Worm (Caenorhabditis elegans) whole organism, L4/young adult: ENCODE data around the gene Y51H4A.941.
"Not testable (repeated sequence)": the region's sequence is repeated elsewhere in the genome, so short reads cannot be mapped to it uniquely, and the experiment has no call there.

Experiments used
- W03F9.2 ChIP-seq: fragments of 150-350 bp; optimal IDR thresholded peaks from 2 replicates; lab custom pipeline; 2014; ENCODE audit warnings: missing biosample characterization, missing genetic modification characterization
- dao-5 ChIP-seq: sonication (generic microtip); optimal IDR thresholded peaks from 2 replicates; lab custom pipeline; 2016; ENCODE audit warnings: missing genotype, missing genetic modification characterization, moderate library complexity, missing compliant biosample characterization
- him-1 ChIP-seq: sonication (generic microtip); optimal IDR thresholded peaks from 2 replicates; lab custom pipeline; 2016; ENCODE audit warnings: missing genotype, missing genetic modification reagents, missing genetic modification characterization, missing compliant biosample characterization

Gene Y51H4A.941

DNA sequence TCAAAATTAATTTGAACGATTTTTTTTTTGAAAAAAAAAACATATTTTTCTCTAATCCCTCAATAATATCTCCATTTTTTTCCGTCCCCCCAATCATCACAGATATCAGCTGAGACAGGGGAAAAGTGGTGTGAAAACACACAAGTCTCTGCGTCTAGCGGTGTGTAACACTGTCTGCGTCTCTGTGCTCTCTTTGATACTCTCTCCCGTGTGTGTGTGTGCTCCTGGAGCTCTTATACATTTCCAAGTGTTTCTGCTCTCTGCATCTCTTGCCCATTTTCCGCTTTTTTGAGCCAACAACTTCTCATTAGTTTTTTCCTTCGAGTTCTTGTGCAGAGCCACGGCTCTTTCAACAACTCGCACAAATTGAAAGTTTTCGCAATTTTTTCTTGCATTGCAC lies 30.9 kb downstream of the Y51H4A.941 start:
- TF ChIP-seq W03F9.2 (tag; lab: Kevin White, UChicago), result peak; percentile 3
- TF ChIP-seq him-1 (tag; lab: Kevin White, UChicago), result peak; percentile 58
- no peak for TF ChIP-seq dao-5 (tag; lab: Kevin White, UChicago)

DNA sequence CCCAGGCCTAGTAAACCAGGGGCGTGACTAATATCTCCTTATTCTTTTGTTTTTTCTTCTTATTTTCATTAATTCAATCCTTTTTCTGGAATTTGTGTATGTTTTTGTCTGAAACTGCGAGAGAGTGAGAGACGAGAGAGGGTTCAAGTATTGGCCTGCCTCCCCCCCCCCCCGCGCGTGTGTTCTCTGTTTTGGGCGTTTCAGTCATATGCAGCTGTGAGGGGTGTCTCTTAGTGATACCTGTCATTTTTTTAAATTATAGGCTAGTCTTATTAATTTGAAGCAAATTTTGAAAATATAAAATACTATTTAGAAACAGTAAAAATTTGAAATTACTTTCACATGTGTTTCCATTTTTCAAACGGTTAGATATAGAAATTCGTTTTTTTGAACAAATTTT lies 35.0 kb downstream of the Y51H4A.941 start:
- TF ChIP-seq dao-5 (tag; lab: Kevin White, UChicago), result no peak
- no peak for TF ChIP-seq him-1 (tag; lab: Kevin White, UChicago)
- TF ChIP-seq W03F9.2 (tag; lab: Kevin White, UChicago), result no peak

DNA sequence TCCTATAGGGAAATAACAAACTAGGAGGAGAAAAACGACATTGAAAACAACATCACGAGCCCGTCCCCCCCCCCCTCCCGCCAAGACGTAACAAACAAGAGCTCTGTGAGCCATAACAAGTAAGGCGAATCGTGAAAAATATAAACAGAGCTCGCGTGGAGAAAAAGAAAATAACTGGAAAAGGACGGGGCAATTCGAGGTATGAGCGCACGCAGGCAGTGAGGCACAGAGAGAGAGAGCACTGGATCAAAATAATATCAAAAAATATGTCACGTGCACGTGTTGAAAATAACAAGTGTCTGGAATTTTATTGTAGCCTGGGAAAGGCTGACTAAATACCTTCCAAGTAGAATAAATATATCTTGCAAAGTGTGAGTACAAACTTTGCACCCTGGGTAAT lies 35.7 kb downstream of the Y51H4A.941 start:
- TF ChIP-seq him-1 (tag; lab: Kevin White, UChicago) (no peak), W03F9.2 (tag; lab: Kevin White, UChicago) (no peak), dao-5 (tag; lab: Kevin White, UChicago) (no peak)

DNA sequence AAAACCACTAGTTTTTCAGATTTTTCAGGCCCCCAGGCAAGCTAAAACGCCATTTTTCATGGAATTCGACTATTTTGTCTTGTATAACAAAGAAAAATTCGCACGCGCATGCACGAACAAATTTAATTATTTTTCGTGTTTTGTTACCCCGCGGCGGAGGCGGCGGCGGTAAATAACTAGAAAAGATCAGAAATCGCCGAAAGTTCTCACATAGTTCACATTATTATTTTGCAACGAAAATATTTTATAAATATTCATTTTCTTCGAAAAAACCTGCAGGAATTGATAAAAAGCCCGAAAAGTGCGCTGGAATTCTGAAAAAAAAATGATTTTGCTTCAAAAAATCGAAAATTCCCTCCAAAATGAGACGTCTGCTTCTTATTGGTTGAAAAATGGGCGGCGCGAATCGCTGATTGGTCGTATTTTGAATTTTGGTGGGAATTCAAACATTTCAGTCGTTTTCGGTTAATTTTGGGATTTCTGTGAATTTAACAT lies 36.9 kb downstream of the Y51H4A.941 start:
- TF ChIP-seq him-1 (tag; lab: Kevin White, UChicago) (no peak), dao-5 (tag; lab: Kevin White, UChicago) (no peak), W03F9.2 (tag; lab: Kevin White, UChicago) (no peak)

DNA sequence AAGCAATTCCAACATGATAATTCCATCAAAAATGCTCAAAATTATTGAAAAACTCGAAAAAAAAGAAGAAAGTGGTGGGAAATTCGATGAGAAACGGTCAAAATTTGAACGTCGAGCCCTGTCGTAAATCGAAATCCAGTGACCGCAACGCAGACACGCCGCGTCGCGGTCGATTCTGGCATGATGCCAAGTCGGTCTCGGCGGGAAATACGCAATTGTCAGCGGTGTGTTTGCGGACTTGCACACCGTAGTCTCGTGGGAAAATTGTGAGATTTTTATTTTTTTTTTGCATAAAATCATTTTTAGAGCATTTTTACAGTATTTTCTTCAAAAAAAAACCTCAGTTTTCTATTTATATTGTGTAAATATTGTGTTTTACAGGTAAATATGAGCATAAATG lies 38.2 kb downstream of the Y51H4A.941 start, which contains the start of gene tsr-2:
TSS of gene tsr-2 (plus strand) at position 382 of the 400 bp plus-strand sequence.
- TF ChIP-seq him-1 (tag; lab: Kevin White, UChicago), result peak; percentile 46
- TF ChIP-seq W03F9.2 (tag; lab: Kevin White, UChicago), result peak; percentile 92
- TF ChIP-seq dao-5 (tag; lab: Kevin White, UChicago), result no peak

DNA sequence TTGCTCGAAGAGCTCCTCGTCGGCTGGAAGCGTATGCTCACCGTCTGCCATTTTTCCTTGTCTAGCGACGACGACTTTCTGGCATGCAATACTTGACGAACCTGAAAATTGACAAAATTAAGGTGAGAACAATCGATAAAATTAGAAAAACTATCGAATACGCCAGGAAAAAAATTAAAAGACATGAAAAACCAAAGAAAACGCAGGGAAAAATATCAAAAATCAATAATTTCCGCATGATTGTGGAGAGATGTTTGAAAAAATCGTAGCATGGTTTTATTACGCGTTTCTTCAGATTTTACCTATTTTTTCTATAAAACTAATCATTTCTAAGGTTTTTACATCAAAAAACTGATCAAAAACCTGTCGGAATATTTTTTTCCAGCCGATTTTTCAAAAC lies 38.7 kb downstream of the Y51H4A.941 start, which contains the start of gene set-26:
TSS of gene set-26 (minus strand) at position 101 of the 400 bp plus-strand sequence.
- not testable (repeated sequence) for TF ChIP-seq him-1, dao-5, W03F9.2 (tag; lab: Kevin White, UChicago)

DNA sequence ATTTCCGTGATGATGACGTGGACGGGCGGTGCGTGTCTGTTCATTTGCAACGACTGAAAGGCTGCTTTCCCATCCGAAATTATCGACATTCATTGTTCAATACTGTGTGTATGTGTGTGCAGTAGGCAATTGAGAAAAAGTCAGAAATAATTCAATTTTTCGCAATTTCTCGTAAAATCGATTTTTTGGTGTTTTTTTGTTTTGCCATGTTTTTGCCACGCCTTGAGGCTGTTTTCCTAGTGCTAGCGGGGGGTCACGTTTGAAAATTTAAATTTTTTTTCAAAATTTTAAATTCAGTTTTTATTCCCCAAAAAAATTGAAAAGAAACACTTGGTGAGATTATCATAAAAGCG lies 48.3 kb downstream of the Y51H4A.941 start, which contains the start of gene Y51H4A.13:
TSS of gene Y51H4A.13 (minus strand) at position 182 of the 353 bp plus-strand sequence.
- not testable (repeated sequence) for TF ChIP-seq dao-5, him-1, W03F9.2 (tag; lab: Kevin White, UChicago)

DNA sequence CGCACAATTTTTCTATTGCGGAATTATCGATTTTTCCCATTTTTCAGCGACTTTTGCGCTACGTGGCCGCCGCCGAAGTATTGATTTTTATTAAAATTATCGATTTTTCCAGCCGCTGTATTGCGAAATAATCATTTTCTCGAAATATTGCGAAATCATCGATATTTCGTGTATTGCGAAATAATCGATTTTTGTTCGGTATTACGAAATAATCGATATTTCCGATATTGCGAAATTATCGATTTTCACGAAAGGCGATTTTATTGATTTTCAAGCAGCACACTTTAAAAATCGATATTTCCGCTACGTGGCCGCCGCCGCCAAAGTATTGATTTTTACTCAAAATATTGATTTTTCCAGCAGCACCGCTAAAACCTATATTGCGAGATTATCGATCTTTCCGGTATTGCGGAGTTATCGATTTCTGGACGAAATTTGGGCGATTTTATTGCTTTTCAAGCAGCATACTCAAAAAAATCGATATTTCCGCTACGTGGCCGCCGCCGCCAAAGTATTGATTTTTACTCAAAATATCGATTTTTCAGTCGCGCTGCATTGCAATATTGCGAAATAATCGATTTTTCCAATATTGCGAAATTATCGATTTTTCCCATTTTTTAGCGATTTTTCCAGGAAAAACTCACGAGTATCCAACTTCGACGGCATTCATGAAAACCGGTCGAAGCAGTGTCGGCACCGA lies 48.8 kb downstream of the Y51H4A.941 start:
- no peak for TF ChIP-seq him-1 (tag; lab: Kevin White, UChicago)

DNA sequence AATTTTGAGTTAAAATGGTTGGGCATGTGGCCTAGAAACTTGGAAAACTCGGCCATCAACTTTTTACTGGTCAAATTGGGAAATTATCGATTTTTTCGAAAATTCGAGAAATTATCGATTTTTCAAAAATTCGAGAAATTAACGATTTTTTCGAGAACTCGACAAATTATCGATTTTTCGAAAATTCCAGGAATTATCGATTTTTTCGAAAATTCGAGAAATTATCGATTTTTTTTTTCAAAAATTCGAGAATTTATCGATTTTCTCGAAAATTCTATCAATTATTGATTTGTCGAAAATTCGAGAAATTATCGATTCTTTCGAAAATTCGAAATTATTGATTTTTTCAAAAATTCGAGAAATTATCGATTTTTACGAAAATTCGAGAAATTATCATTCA lies 50.7 kb downstream of the Y51H4A.941 start:
- TF ChIP-seq him-1 (tag; lab: Kevin White, UChicago) (no peak), W03F9.2 (tag; lab: Kevin White, UChicago) (no peak), dao-5 (tag; lab: Kevin White, UChicago) (no peak)
